Worm (Caenorhabditis elegans): Measurements from ENCODE around the gene ins-23.

The ins-23 gene

ce11 chrIII:10060573-10060972, 32.5 kb downstream of the ins-23 start, which contains the start of gene T16G12.13:
Gene T16G12.13, plus strand, starts transcription at chrIII:10060865.
- no peak for TF ChIP-seq unc-62 (GFP tag; optimal IDR thresholded peaks at IDR 0.05)

- no peak for TF ChIP-seq unc-62 (GFP tag; optimal IDR thresholded peaks at IDR 0.05)
Observed at ce11 chrIII:10064140-10064539, 36.1 kb downstream of the ins-23 start, which contains the start of gene ekl-6. Gene ekl-6, plus strand, starts transcription at chrIII:10064404.

- no peak for TF ChIP-seq unc-62 (GFP tag; optimal IDR thresholded peaks at IDR 0.05)
Observed at ce11 chrIII:10069278-10069677, 41.2 kb downstream of the ins-23 start, which contains the start of gene T16G12.6. Gene T16G12.6, plus strand, starts transcription at chrIII:10069578.

- TF ChIP-seq unc-62 (GFP tag; optimal IDR thresholded peaks at IDR 0.05): no peak
Observed at ce11 chrIII:10076042-10076441, 48.0 kb downstream of the ins-23 start.

ce11 chrIII:10078151-10078550, 50.1 kb downstream of the ins-23 start, which contains the start of gene T16G12.9:
Gene T16G12.9, minus strand, starts transcription at chrIII:10078251.
- TF ChIP-seq unc-62 (GFP tag; optimal IDR thresholded peaks at IDR 0.05): no peak

All from whole organism, dauer.